Fruit fly (Drosophila melanogaster) whole organism, embryonic: Measurements from ENCODE around the gene Clbn.

Source experiments
- Abd-B ChIP-seq: fragments of 200-800 bp; sonication (Bioruptor generic); optimal IDR thresholded peaks from 2 replicates; lab custom pipeline; 2018; ENCODE audit warnings: missing biosample characterization, mild to moderate bottlenecking, missing genetic modification characterization, moderate library complexity
- Awh ChIP-seq: fragments of 200-800 bp; sonication (Bioruptor generic); IDR thresholded peaks from 2 replicates; pipeline ENCODE4, ENCODE4 v1.3.6; 2022; ENCODE audit warnings: missing biosample characterization, missing genetic modification characterization
- CG10979 ChIP-seq: fragments of 200-800 bp; sonication (Bioruptor generic); optimal IDR thresholded peaks from 2 replicates; lab custom pipeline; 2018; ENCODE audit warnings: missing biosample characterization, mild to moderate bottlenecking, missing genetic modification characterization, moderate library complexity
- CG11247 ChIP-seq: fragments of 200-800 bp; sonication (Bioruptor generic); IDR thresholded peaks from 2 replicates; pipeline ENCODE4 v1.3.6; 2022; ENCODE audit warnings: missing biosample characterization, missing genetic modification characterization
- CG11560 ChIP-seq: fragments of 200-800 bp; sonication (Bioruptor generic); IDR thresholded peaks from 3 replicates; pipeline ENCODE4 v1.3.6; 2022; ENCODE audit warnings: missing biosample characterization, missing genetic modification characterization
- CG12659 ChIP-seq: fragments of 200-800 bp; sonication (Bioruptor generic); optimal IDR thresholded peaks from 3 replicates; lab custom pipeline; 2017; ENCODE audit warnings: mild to moderate bottlenecking, missing biosample characterization, missing genetic modification reagents, missing genetic modification characterization
- CG14710 ChIP-seq: fragments of 200-800 bp; sonication (Bioruptor generic); optimal IDR thresholded peaks from 3 replicates; lab custom pipeline; 2019; ENCODE audit warnings: missing biosample characterization, mild to moderate bottlenecking, missing genetic modification characterization, moderate library complexity
- CG16779 ChIP-seq: fragments of 200-800 bp; sonication (Bioruptor generic); IDR thresholded peaks from 2 replicates; pipeline ENCODE4 v1.3.6; 2022; ENCODE audit warnings: missing biosample characterization, missing genetic modification characterization
- CG16815 ChIP-seq: fragments of 200-800 bp; sonication (Bioruptor generic); optimal IDR thresholded peaks from 3 replicates; lab custom pipeline; 2017; ENCODE audit warnings: missing biosample characterization, mild to moderate bottlenecking, missing genetic modification characterization
- CG17361 ChIP-seq: fragments of 200-800 bp; sonication (Bioruptor generic); IDR thresholded peaks from 3 replicates; pipeline ENCODE4 v1.3.6; 2022; ENCODE audit warnings: missing biosample characterization, missing genetic modification characterization
- CG18262 ChIP-seq: fragments of 200-800 bp; optimal IDR thresholded peaks from 3 replicates; lab custom pipeline; 2019; ENCODE audit warnings: missing biosample characterization, mild to moderate bottlenecking, missing genetic modification characterization, moderate library complexity
- CG2199 ChIP-seq: fragments of 200-800 bp; sonication (Bioruptor generic); IDR thresholded peaks from 3 replicates; pipeline ENCODE4 v1.3.6; 2022; ENCODE audit warnings: missing biosample characterization, missing genetic modification characterization
- CG2678 ChIP-seq: fragments of 200-800 bp; sonication (Bioruptor generic); optimal IDR thresholded peaks from 3 replicates; lab custom pipeline; 2019; ENCODE audit warnings: missing biosample characterization, mild to moderate bottlenecking, missing genetic modification characterization, moderate library complexity
- CG3281 ChIP-seq: fragments of 200-800 bp; sonication (Bioruptor generic); optimal IDR thresholded peaks from 3 replicates; lab custom pipeline; 2017; ENCODE audit warnings: missing biosample characterization, mild to moderate bottlenecking, missing genetic modification characterization
- CG42726 ChIP-seq: fragments of 200-800 bp; sonication (Bioruptor generic); IDR thresholded peaks from 2 replicates; pipeline ENCODE4 v1.3.6; 2022; ENCODE audit warnings: missing biosample characterization, missing genetic modification characterization; ENCODE audit not compliant: partially characterized antibody
- CG4404 ChIP-seq: fragments of 200-800 bp; sonication (Bioruptor generic); IDR thresholded peaks from 2 replicates; pipeline ENCODE4 v1.3.6; 2022; ENCODE audit warnings: missing biosample characterization, missing genetic modification characterization
- CG7372 ChIP-seq: fragments of 200-800 bp; sonication (Bioruptor generic); IDR thresholded peaks from 2 replicates; pipeline ENCODE4 v1.3.6; 2022; ENCODE audit warnings: missing biosample characterization, missing genetic modification characterization
- CG8281 ChIP-seq: fragments of 200-800 bp; sonication (Bioruptor generic); optimal IDR thresholded peaks from 2 replicates; lab custom pipeline; 2018; ENCODE audit warnings: missing biosample characterization, mild to moderate bottlenecking, missing genetic modification characterization, moderate library complexity
- CG8388 ChIP-seq: fragments of 200-800 bp; sonication (Bioruptor generic); optimal IDR thresholded peaks from 2 replicates; lab custom pipeline; 2019; ENCODE audit warnings: missing biosample characterization, mild to moderate bottlenecking, missing genetic modification characterization, moderate library complexity
- CG9437 ChIP-seq: fragments of 200-800 bp; sonication (Bioruptor generic); optimal IDR thresholded peaks from 2 replicates; lab custom pipeline; 2018; ENCODE audit warnings: missing biosample characterization, mild to moderate bottlenecking, missing genetic modification characterization
- CG9876 ChIP-seq: fragments of 200-800 bp; sonication (Bioruptor generic); optimal IDR thresholded peaks from 2 replicates; lab custom pipeline; 2016; ENCODE audit warnings: missing biosample characterization, missing genetic modification characterization
- Dad ChIP-seq: fragments of 200-800 bp; sonication (Bioruptor generic); optimal IDR thresholded peaks from 3 replicates; lab custom pipeline; 2016; ENCODE audit warnings: missing biosample characterization, missing genetic modification characterization
- Dbx ChIP-seq: fragments of 200-800 bp; sonication (Bioruptor generic); IDR thresholded peaks from 3 replicates; pipeline ENCODE4 v1.3.6; 2022; ENCODE audit warnings: missing biosample characterization, missing genetic modification characterization
- E2f1 ChIP-seq: fragments of 200-800 bp; sonication (Bioruptor generic); IDR thresholded peaks from 2 replicates; pipeline ENCODE4 v1.3.6; 2022; ENCODE audit warnings: missing biosample characterization, missing genetic modification characterization
- HHEX ChIP-seq: fragments of 200-800 bp; sonication (Bioruptor generic); optimal IDR thresholded peaks from 3 replicates; lab custom pipeline; 2017; ENCODE audit warnings: missing biosample characterization, mild to moderate bottlenecking, missing genetic modification characterization, missing genetic modification reagents
- HmgD ChIP-seq: fragments of 200-800 bp; sonication (Bioruptor generic); optimal IDR thresholded peaks from 3 replicates; lab custom pipeline; 2016; ENCODE audit warnings: missing biosample characterization, missing genetic modification characterization
- HmgZ ChIP-seq: fragments of 200-800 bp; sonication (Bioruptor generic); optimal IDR thresholded peaks from 2 replicates; lab custom pipeline; 2018; ENCODE audit warnings: missing biosample characterization, mild to moderate bottlenecking, missing genetic modification characterization
- Hmx ChIP-seq: fragments of 200-800 bp; sonication (Bioruptor generic); optimal IDR thresholded peaks from 2 replicates; lab custom pipeline; 2016; ENCODE audit warnings: missing biosample characterization, missing genetic modification characterization
- Mes4 ChIP-seq: fragments of 200-800 bp; sonication (Bioruptor generic); optimal IDR thresholded peaks from 2 replicates; lab custom pipeline; 2016; ENCODE audit warnings: missing biosample characterization, missing genetic modification characterization
- NC2β ChIP-seq: fragments of 200-800 bp; sonication (Bioruptor generic); optimal IDR thresholded peaks from 2 replicates; lab custom pipeline; 2016; ENCODE audit warnings: missing biosample characterization, missing genetic modification characterization
- Opbp ChIP-seq: fragments of 200-800 bp; sonication (Bioruptor generic); IDR thresholded peaks from 3 replicates; pipeline ENCODE4 v1.3.6; 2022; ENCODE audit warnings: missing biosample characterization, missing genetic modification characterization; ENCODE audit not compliant: partially characterized antibody
- Sin3A ChIP-seq: fragments of >200 bp; optimal IDR thresholded peaks from 2 replicates; lab custom pipeline; 2018
- Stat92E ChIP-seq, 3 experiments: fragments of >200 bp in 2 of 3; fragments of 200-800 bp in 1 of 3; sonication (Bioruptor generic) in 1 of 3; optimal IDR thresholded peaks; 2 replicates each; lab custom pipeline; 2017 to 2019; ENCODE audit warnings: missing biosample characterization in 3 of 3, missing genetic modification characterization in 3 of 3, mild to moderate bottlenecking in 1 of 3, moderate library complexity in 1 of 3
- Vsx1 ChIP-seq: fragments of 200-800 bp; sonication (Bioruptor generic); optimal IDR thresholded peaks from 2 replicates; lab custom pipeline; 2017; ENCODE audit warnings: missing biosample characterization, mild to moderate bottlenecking, missing genetic modification characterization, missing genetic modification reagents
- ac ChIP-seq: fragments of 200-800 bp; sonication (Bioruptor generic); optimal IDR thresholded peaks from 3 replicates; lab custom pipeline; 2017; ENCODE audit warnings: missing biosample characterization, mild to moderate bottlenecking, missing genetic modification characterization
- aop ChIP-seq: fragments of 200-800 bp; sonication (Bioruptor generic); IDR thresholded peaks from 2 replicates; pipeline ENCODE4 v1.3.6; 2022; ENCODE audit warnings: missing biosample characterization, missing genetic modification characterization
- ap ChIP-seq: fragments of 200-800 bp; sonication (Bioruptor generic); IDR thresholded peaks from 2 replicates; pipeline ENCODE4 v1.3.6; 2022; ENCODE audit warnings: missing biosample characterization, missing genetic modification characterization
- caup ChIP-seq: fragments of 200-800 bp; sonication (Bioruptor generic); optimal IDR thresholded peaks from 3 replicates; lab custom pipeline; 2017; ENCODE audit warnings: missing biosample characterization, mild to moderate bottlenecking, missing genetic modification characterization, moderate library complexity; ENCODE audit not compliant: severe bottlenecking
- ci ChIP-seq: fragments of 200-800 bp; sonication (Bioruptor generic); IDR thresholded peaks from 3 replicates; pipeline ENCODE4 v1.3.6; 2022; ENCODE audit warnings: missing biosample characterization, missing genetic modification characterization
- dysf ChIP-seq: fragments of 200-800 bp; sonication (Bioruptor generic); IDR thresholded peaks from 3 replicates; pipeline ENCODE4 v1.3.6; 2022; ENCODE audit warnings: missing biosample characterization, missing genetic modification characterization
- fru ChIP-seq: fragments of >200 bp; optimal IDR thresholded peaks from 2 replicates; lab custom pipeline; 2017
- gsb ChIP-seq: fragments of 200-800 bp; sonication (Bioruptor generic); IDR thresholded peaks from 2 replicates; pipeline ENCODE4 v1.3.6; 2022; ENCODE audit warnings: missing biosample characterization, missing genetic modification characterization
- lab ChIP-seq: fragments of 200-800 bp; sonication (Bioruptor generic); optimal IDR thresholded peaks from 3 replicates; lab custom pipeline; 2017; ENCODE audit warnings: missing biosample characterization, missing genetic modification characterization, mild to moderate bottlenecking, moderate library complexity, missing genetic modification reagents
- nmo ChIP-seq: fragments of 200-800 bp; sonication (Bioruptor generic); optimal IDR thresholded peaks from 2 replicates; lab custom pipeline; 2018; ENCODE audit warnings: missing biosample characterization, mild to moderate bottlenecking, missing genetic modification characterization, moderate library complexity
- org-1 ChIP-seq: fragments of 200-800 bp; sonication (Bioruptor generic); optimal IDR thresholded peaks from 2 replicates; lab custom pipeline; 2017; ENCODE audit warnings: missing biosample characterization, missing genetic modification characterization
- ro ChIP-seq: fragments of 200-800 bp; sonication (Bioruptor generic); IDR thresholded peaks from 2 replicates; pipeline ENCODE4 v1.3.6; 2022; ENCODE audit warnings: missing biosample characterization, missing genetic modification characterization
- run ChIP-seq: fragments of 200-800 bp; sonication (Bioruptor generic); optimal IDR thresholded peaks from 3 replicates; lab custom pipeline; 2018; ENCODE audit warnings: missing biosample characterization, mild to moderate bottlenecking, missing genetic modification characterization
- shn ChIP-seq: fragments of 200-800 bp; sonication (Bioruptor generic); optimal IDR thresholded peaks from 3 replicates; lab custom pipeline; 2016; ENCODE audit warnings: missing biosample characterization, missing genetic modification characterization
- sug ChIP-seq: fragments of 200-800 bp; optimal IDR thresholded peaks from 2 replicates; lab custom pipeline; 2019; ENCODE audit warnings: missing biosample characterization, mild to moderate bottlenecking, missing genetic modification characterization, moderate library complexity
- tio ChIP-seq: fragments of 200-800 bp; sonication (Bioruptor generic); optimal IDR thresholded peaks from 2 replicates; lab custom pipeline; 2017; ENCODE audit warnings: missing biosample characterization, missing genetic modification characterization, inconsistent platforms

Gene Clbn

dm6 chr3R:25167407-25168191 is 40.3 kb downstream of the Clbn start (continued):
- TF ChIP-seq CG3281 (GFP tag; lab: Kevin White, UChicago) (peak; percentile 4), aop (GFP tag; lab: Robert Waterston, UW) (no peak), HmgD (no peak), Awh (GFP tag; lab: Robert Waterston, UW) (no peak), CG18262 (tag; lab: Kevin White, UChicago) (peak; percentile 33), E2f1 (GFP tag; lab: Robert Waterston, UW) (no peak), ro (GFP tag; lab: Robert Waterston, UW) (no peak), Hmx (no peak), sug (no peak), ap (no peak), CG10979 (tag; lab: Kevin White, UChicago) (peak; percentile 17), caup (GFP tag; lab: Kevin White, UChicago) (peak; percentile 5), CG8281 (no peak), CG12659 (GFP tag; lab: Kevin White, UChicago) (peak; percentile 16), Sin3A (lab: Kevin White, UChicago) (no peak), CG9876 (GFP tag; lab: Kevin White, UChicago) (no peak), HHEX (no peak), run (tag; lab: Kevin White, UChicago) (no peak), CG17361 (0 out of 3 replicates have a peak, but pooled peaks have one; percentile 33), Stat92E (GFP tag; optimal IDR thresholded peaks at IDR 0.05; lab: Kevin White, UChicago) (no peak), CG16815 (GFP tag; lab: Kevin White, UChicago) (no peak), nmo (peak; percentile 27), Opbp (no peak), Abd-B (GFP tag; lab: Kevin White, UChicago) (no peak), CG42726 (GFP tag; lab: Robert Waterston, UW) (no peak), ac (no peak), CG14710 (tag; lab: Kevin White, UChicago) (no peak), CG8388 (no peak), CG11560 (tag; lab: Robert Waterston, UW) (no peak), CG7372 (no peak), CG11247 (GFP tag; lab: Robert Waterston, UW) (no peak), tio (GFP tag; lab: Kevin White, UChicago) (no peak), CG9437 (GFP tag; lab: Kevin White, UChicago) (no peak), CG16779 (no peak), Vsx1 (no peak), CG2199 (0 out of 3 replicates have a peak, but pooled peaks have one; percentile 34), NC2β (GFP tag; lab: Kevin White, UChicago) (no peak), CG4404 (no peak), Mes4 (GFP tag; lab: Kevin White, UChicago) (no peak), lab (GFP tag; lab: Kevin White, UChicago) (no peak), Dad (GFP tag; lab: Kevin White, UChicago) (no peak), shn (GFP tag; lab: Kevin White, UChicago) (no peak), gsb (GFP tag; lab: Robert Waterston, UW) (no peak), HmgZ (tag; lab: Kevin White, UChicago) (no peak), Dbx (no peak), org-1 (GFP tag; lab: Kevin White, UChicago) (no peak), CG2678 (tag; lab: Kevin White, UChicago) (peak; percentile 58), fru (no peak), dysf (GFP tag; lab: Robert Waterston, UW) (no peak), ci (GFP tag; lab: Robert Waterston, UW) (no peak)
